Fruit fly (Drosophila melanogaster) whole organism, embryonic: ENCODE measurements around the gene CG43630.

Experiments used
- Antp ChIP-seq: fragments of 200-800 bp; sonication (Bioruptor generic); optimal IDR thresholded peaks from 3 replicates; lab custom pipeline; 2016; ENCODE audit warnings: missing biosample characterization, missing genetic modification characterization
- Awh ChIP-seq: fragments of 200-800 bp; sonication (Bioruptor generic); IDR thresholded peaks from 2 replicates; pipeline ENCODE4, ENCODE4 v1.3.6; 2022; ENCODE audit warnings: missing biosample characterization, missing genetic modification characterization
- CG10462 ChIP-seq: fragments of 200-800 bp; sonication (Bioruptor generic); optimal IDR thresholded peaks from 2 replicates; lab custom pipeline; 2016; ENCODE audit warnings: missing biosample characterization, missing genetic modification characterization
- CG10959 ChIP-seq: fragments of 200-800 bp; sonication (Bioruptor generic); IDR thresholded peaks from 2 replicates; pipeline ENCODE4 v1.3.6; 2022; ENCODE audit warnings: missing biosample characterization, missing genetic modification characterization
- CG11093 ChIP-seq: fragments of 200-800 bp; sonication (Bioruptor generic); IDR thresholded peaks from 3 replicates; pipeline ENCODE4 v1.3.6; 2022; ENCODE audit warnings: missing biosample characterization, missing genetic modification characterization
- CG11398 ChIP-seq: fragments of 200-800 bp; sonication (Bioruptor generic); optimal IDR thresholded peaks from 2 replicates; lab custom pipeline; 2016; ENCODE audit warnings: missing biosample characterization, missing genetic modification characterization
- CG12391 ChIP-seq: fragments of 200-800 bp; sonication (Bioruptor generic); optimal IDR thresholded peaks from 3 replicates; lab custom pipeline; 2018; ENCODE audit warnings: missing biosample characterization, mild to moderate bottlenecking, missing genetic modification characterization, moderate library complexity
- CG12769 ChIP-seq: fragments of 200-800 bp; sonication (Bioruptor generic); optimal IDR thresholded peaks from 2 replicates; lab custom pipeline; 2019; ENCODE audit warnings: missing biosample characterization, mild to moderate bottlenecking, missing genetic modification characterization, moderate library complexity
- CG13123 ChIP-seq: fragments of 200-800 bp; sonication (Bioruptor generic); optimal IDR thresholded peaks from 2 replicates; lab custom pipeline; 2016; ENCODE audit warnings: missing biosample characterization, missing genetic modification characterization
- CG13624 ChIP-seq: fragments of 200-800 bp; sonication (Bioruptor generic); optimal IDR thresholded peaks from 2 replicates; lab custom pipeline; 2016; ENCODE audit warnings: missing biosample characterization, missing genetic modification characterization
- CG14667 ChIP-seq: fragments of 200-800 bp; sonication (Bioruptor generic); IDR thresholded peaks from 2 replicates; pipeline ENCODE4 v1.3.6; 2022; ENCODE audit warnings: missing biosample characterization, missing genetic modification characterization
- CG16813 ChIP-seq: fragments of 200-800 bp; sonication (Bioruptor generic); IDR thresholded peaks from 3 replicates; pipeline ENCODE4 v1.3.6; 2022; ENCODE audit warnings: missing biosample characterization, missing genetic modification characterization; ENCODE audit not compliant: partially characterized antibody
- CG17385 ChIP-seq: fragments of 200-800 bp; sonication (Bioruptor generic); optimal IDR thresholded peaks from 3 replicates; lab custom pipeline; 2018; ENCODE audit warnings: missing biosample characterization, mild to moderate bottlenecking, missing genetic modification characterization
- CG4730 ChIP-seq: fragments of 200-800 bp; sonication (Bioruptor generic); IDR thresholded peaks from 2 replicates; pipeline ENCODE4 v1.3.6; 2022; ENCODE audit warnings: missing biosample characterization, missing genetic modification characterization
- CG6254 ChIP-seq: fragments of 200-800 bp; sonication (Bioruptor generic); optimal IDR thresholded peaks from 3 replicates; lab custom pipeline; 2017; ENCODE audit warnings: mild to moderate bottlenecking, missing biosample characterization, missing genetic modification reagents, missing genetic modification characterization
- CG6683 ChIP-seq: fragments of 200-800 bp; sonication (Bioruptor generic); optimal IDR thresholded peaks from 2 replicates; lab custom pipeline; 2017; ENCODE audit warnings: missing biosample characterization, mild to moderate bottlenecking, missing genetic modification characterization, missing genetic modification reagents
- CG6854 ChIP-seq: fragments of 200-800 bp; sonication (Bioruptor generic); optimal IDR thresholded peaks from 3 replicates; lab custom pipeline; 2017; ENCODE audit warnings: missing biosample characterization, mild to moderate bottlenecking, missing genetic modification characterization
- CG7745 ChIP-seq: fragments of 200-800 bp; sonication (Bioruptor generic); optimal IDR thresholded peaks from 2 replicates; lab custom pipeline; 2018; ENCODE audit warnings: missing biosample characterization, mild to moderate bottlenecking, missing genetic modification characterization, moderate library complexity
- CHES-1-like ChIP-seq: fragments of 200-800 bp; sonication (Bioruptor generic); optimal IDR thresholded peaks from 2 replicates; lab custom pipeline; 2016; ENCODE audit warnings: missing biosample characterization, missing genetic modification characterization
- CTCF ChIP-seq: fragments of 200-800 bp; sonication (Bioruptor generic); optimal IDR thresholded peaks from 2 replicates; lab custom pipeline; 2017; ENCODE audit warnings: missing biosample characterization, mild to moderate bottlenecking, missing genetic modification characterization, moderate library complexity
- Doc3 ChIP-seq: fragments of 200-800 bp; sonication (Bioruptor generic); IDR thresholded peaks from 3 replicates; pipeline ENCODE4 v1.3.6; 2022; ENCODE audit warnings: missing biosample characterization, missing genetic modification characterization; ENCODE audit not compliant: partially characterized antibody
- HHEX ChIP-seq: fragments of 200-800 bp; sonication (Bioruptor generic); optimal IDR thresholded peaks from 3 replicates; lab custom pipeline; 2017; ENCODE audit warnings: missing biosample characterization, mild to moderate bottlenecking, missing genetic modification characterization, missing genetic modification reagents
- HLH4C ChIP-seq: fragments of 200-800 bp; sonication (Bioruptor generic); IDR thresholded peaks from 3 replicates; pipeline ENCODE4 v1.3.6; 2022; ENCODE audit warnings: missing biosample characterization, missing genetic modification characterization; ENCODE audit not compliant: partially characterized antibody
- MESR4 ChIP-seq: fragments of 200-800 bp; sonication (Bioruptor generic); optimal IDR thresholded peaks from 2 replicates; lab custom pipeline; 2018; ENCODE audit warnings: missing biosample characterization, mild to moderate bottlenecking, missing genetic modification characterization, moderate library complexity
- Nf-YA ChIP-seq: fragments of 200-800 bp; sonication (Bioruptor generic); IDR thresholded peaks from 2 replicates; pipeline ENCODE4 v1.3.6; 2022; ENCODE audit warnings: missing biosample characterization, missing genetic modification characterization
- Oaz ChIP-seq: fragments of 200-800 bp; sonication (Bioruptor generic); IDR thresholded peaks from 2 replicates; pipeline ENCODE4 v1.3.6; 2022; ENCODE audit warnings: missing biosample characterization, missing genetic modification characterization
- Pdp1 ChIP-seq, 2 experiments: fragments of 200-800 bp; sonication (Bioruptor generic); optimal IDR thresholded peaks; 3 replicates each; lab custom pipeline; 2016; ENCODE audit warnings: missing biosample characterization in 2 of 2, missing genetic modification characterization in 2 of 2, mild to moderate bottlenecking in 1 of 2, moderate library complexity in 1 of 2
- Poxn ChIP-seq: fragments of 200-800 bp; sonication (Bioruptor generic); IDR thresholded peaks from 2 replicates; pipeline ENCODE4 v1.3.6; 2022; ENCODE audit warnings: missing biosample characterization, missing genetic modification characterization
- Six4 ChIP-seq: fragments of 200-800 bp; sonication (Bioruptor generic); optimal IDR thresholded peaks from 2 replicates; lab custom pipeline; 2016; ENCODE audit warnings: missing biosample characterization, missing genetic modification characterization
- Sry-β ChIP-seq: fragments of 200-800 bp; sonication (Bioruptor generic); optimal IDR thresholded peaks from 2 replicates; lab custom pipeline; 2018; ENCODE audit warnings: missing biosample characterization, mild to moderate bottlenecking, missing genetic modification characterization, moderate library complexity
- Ssrp ChIP-seq: fragments of 200-800 bp; sonication (Bioruptor generic); optimal IDR thresholded peaks from 2 replicates; lab custom pipeline; 2018; ENCODE audit warnings: missing biosample characterization, mild to moderate bottlenecking, missing genetic modification characterization, moderate library complexity
- chinmo ChIP-seq: fragments of 200-800 bp; sonication (Bioruptor generic); IDR thresholded peaks from 4 replicates; pipeline ENCODE4 v1.3.6; 2022; ENCODE audit warnings: missing biosample characterization, missing genetic modification characterization; ENCODE audit not compliant: partially characterized antibody
- crp ChIP-seq, 2 experiments: fragments of 200-800 bp; sonication (Bioruptor generic); optimal IDR thresholded peaks; 2 replicates in 1 of 2; 3 replicates in 1 of 2; lab custom pipeline; 2017; ENCODE audit warnings: missing biosample characterization in 2 of 2, missing genetic modification characterization in 2 of 2, mild to moderate bottlenecking in 1 of 2, moderate library complexity in 1 of 2
- cwo ChIP-seq: fragments of 200-800 bp; sonication (Bioruptor generic); optimal IDR thresholded peaks from 3 replicates; lab custom pipeline; 2017; ENCODE audit warnings: missing biosample characterization, missing genetic modification characterization, mild to moderate bottlenecking, moderate library complexity, missing genetic modification reagents
- fd64A ChIP-seq: fragments of 200-800 bp; sonication (Bioruptor generic); optimal IDR thresholded peaks from 3 replicates; lab custom pipeline; 2018; ENCODE audit warnings: missing biosample characterization, mild to moderate bottlenecking, missing genetic modification characterization
- gcm2 ChIP-seq: fragments of 200-800 bp; sonication (Bioruptor generic); optimal IDR thresholded peaks from 2 replicates; lab custom pipeline; 2016; ENCODE audit warnings: missing biosample characterization, missing genetic modification characterization
- insv ChIP-seq, 2 experiments: fragments of 200-800 bp; sonication (Bioruptor generic); optimal IDR thresholded peaks; 3 replicates each; lab custom pipeline; 2016 to 2018; ENCODE audit warnings: missing biosample characterization in 2 of 2, missing genetic modification characterization in 2 of 2
- lbe ChIP-seq: fragments of 200-800 bp; sonication (Bioruptor generic); optimal IDR thresholded peaks from 2 replicates; lab custom pipeline; 2016; ENCODE audit warnings: missing biosample characterization, mild to moderate bottlenecking, missing genetic modification characterization
- nom ChIP-seq: fragments of 200-800 bp; sonication (Bioruptor generic); optimal IDR thresholded peaks from 2 replicates; lab custom pipeline; 2017; ENCODE audit warnings: missing biosample characterization, missing genetic modification characterization, mild to moderate bottlenecking, moderate library complexity, missing genetic modification reagents
- pzg ChIP-seq: fragments of 200-800 bp; sonication (Bioruptor generic); optimal IDR thresholded peaks from 3 replicates; lab custom pipeline; 2018; ENCODE audit warnings: missing biosample characterization, mild to moderate bottlenecking, missing genetic modification characterization, moderate library complexity
- ranshi ChIP-seq: fragments of 200-800 bp; sonication (Bioruptor generic); IDR thresholded peaks from 2 replicates; pipeline ENCODE4 v1.3.6; 2022; ENCODE audit warnings: missing biosample characterization, missing genetic modification characterization
- salm ChIP-seq: fragments of 200-800 bp; sonication (Bioruptor generic); optimal IDR thresholded peaks from 2 replicates; lab custom pipeline; 2018; ENCODE audit warnings: missing biosample characterization, mild to moderate bottlenecking, missing genetic modification characterization
- sob ChIP-seq: fragments of 200-800 bp; sonication (Bioruptor generic); IDR thresholded peaks from 2 replicates; pipeline ENCODE4 v1.3.6; 2022; ENCODE audit warnings: missing biosample characterization, missing genetic modification characterization
- sr ChIP-seq: fragments of 200-800 bp; sonication (Bioruptor generic); IDR thresholded peaks from 3 replicates; pipeline ENCODE4 v1.3.6; 2022; ENCODE audit warnings: missing biosample characterization, missing genetic modification characterization
- sug ChIP-seq: fragments of 200-800 bp; optimal IDR thresholded peaks from 2 replicates; lab custom pipeline; 2019; ENCODE audit warnings: missing biosample characterization, mild to moderate bottlenecking, missing genetic modification characterization, moderate library complexity
- toy ChIP-seq: fragments of 200-800 bp; sonication (Bioruptor generic); IDR thresholded peaks from 2 replicates; pipeline ENCODE4 v1.3.6; 2022; ENCODE audit warnings: missing biosample characterization, missing genetic modification characterization
- unpg ChIP-seq: fragments of 200-800 bp; sonication (Bioruptor generic); optimal IDR thresholded peaks from 3 replicates; lab custom pipeline; 2018; ENCODE audit warnings: missing biosample characterization, mild to moderate bottlenecking, missing genetic modification characterization, moderate library complexity
- wek ChIP-seq: fragments of 200-800 bp; sonication (Bioruptor generic); optimal IDR thresholded peaks from 3 replicates; lab custom pipeline; 2018; ENCODE audit warnings: missing biosample characterization, mild to moderate bottlenecking, missing genetic modification characterization, moderate library complexity
- wor ChIP-seq: fragments of 200-800 bp; sonication (Bioruptor generic); IDR thresholded peaks from 2 replicates; pipeline ENCODE4 v1.3.6; 2022; ENCODE audit warnings: missing biosample characterization, missing genetic modification characterization
- z ChIP-seq: fragments of 200-800 bp; sonication (Bioruptor generic); IDR thresholded peaks from 3 replicates; pipeline ENCODE4 v1.3.6; 2022; ENCODE audit warnings: missing biosample characterization, missing genetic modification characterization
- zf30C ChIP-seq: fragments of 200-800 bp; sonication (Bioruptor generic); optimal IDR thresholded peaks from 3 replicates; lab custom pipeline; 2018; ENCODE audit warnings: missing biosample characterization, mild to moderate bottlenecking, missing genetic modification characterization

The CG43630 gene

dm6 chr3R:12627691-12628148 is 48.3 kb downstream of the CG43630 start, which contains the start of the genes Vha55 and Snx3 (continued):
- TF ChIP-seq Sry-β (GFP tag; lab: Kevin White, UChicago) (no peak), CG12769 (no peak), CG10959 (GFP tag; lab: Robert Waterston, UW) (no peak), Ssrp (tag; lab: Kevin White, UChicago) (no peak), sr (no peak), chinmo (GFP tag; lab: Robert Waterston, UW) (no peak), Six4 (GFP tag; lab: Kevin White, UChicago) (peak; percentile 20), CG16813 (GFP tag; lab: Robert Waterston, UW) (no peak), CG10462 (GFP tag; lab: Kevin White, UChicago) (peak; percentile 32), CG11093 (GFP tag; lab: Robert Waterston, UW) (no peak), wek (GFP tag; lab: Kevin White, UChicago) (no peak), lbe (peak; percentile 70), Pdp1 (GFP tag; optimal IDR thresholded peaks at IDR 0.05; lab: Kevin White, UChicago) (peak; percentile 86 to 94), CG6254 (GFP tag; lab: Kevin White, UChicago) (no peak), CG13123 (peak; percentile 65), CHES-1-like (GFP tag; lab: Kevin White, UChicago) (peak; percentile 88), z (GFP tag; lab: Robert Waterston, UW) (no peak), Doc3 (no peak), wor (GFP tag; lab: Robert Waterston, UW) (no peak), sob (GFP tag; lab: Robert Waterston, UW) (no peak), pzg (GFP tag; lab: Kevin White, UChicago) (peak; percentile 100), insv (GFP tag; optimal IDR thresholded peaks at IDR 0.05; lab: Kevin White, UChicago) (peak in 1 of 2 experiments; percentile 68), Awh (GFP tag; lab: Robert Waterston, UW) (no peak), CG17385 (peak; percentile 5), CG7745 (tag; lab: Kevin White, UChicago) (peak; percentile 77), CG14667 (no peak), CG6683 (peak; percentile 48), fd64A (GFP tag; lab: Kevin White, UChicago) (no peak), MESR4 (GFP tag; lab: Kevin White, UChicago) (peak; percentile 91), zf30C (GFP tag; lab: Kevin White, UChicago) (no peak), crp (GFP tag; optimal IDR thresholded peaks at IDR 0.05; lab: Kevin White, UChicago) (peak in 1 of 2 experiments; percentile 82), CG4730 (no peak), unpg (GFP tag; lab: Kevin White, UChicago) (peak; percentile 46), CG6854 (GFP tag; lab: Kevin White, UChicago) (no peak), CTCF (GFP tag; lab: Kevin White, UChicago) (peak; percentile 65), HLH4C (GFP tag; lab: Robert Waterston, UW) (no peak), CG11398 (GFP tag; lab: Kevin White, UChicago) (peak; percentile 58), toy (GFP tag; lab: Robert Waterston, UW) (no peak), HHEX (GFP tag; lab: Kevin White, UChicago) (peak; percentile 16), CG12391 (tag; lab: Kevin White, UChicago) (peak; percentile 68), nom (no peak), cwo (peak; percentile 96), Antp (peak; percentile 89), CG13624 (GFP tag; lab: Kevin White, UChicago) (peak; percentile 88), ranshi (no peak), salm (tag; lab: Kevin White, UChicago) (no peak), Oaz (GFP tag; lab: Robert Waterston, UW) (no peak), Poxn (GFP tag; lab: Robert Waterston, UW) (no peak), sug (tag; lab: Kevin White, UChicago) (peak; percentile 82), Nf-YA (GFP tag; lab: Robert Waterston, UW) (no peak), gcm2 (GFP tag; lab: Kevin White, UChicago) (peak; percentile 21)
